Fruit fly (Drosophila melanogaster) whole organism, embryonic: Measurements from ENCODE around the gene Phae2.
A peak's percentile ranks its signal among the peaks of the same experiment; 100 is the strongest.

Source experiments
- B-H1 ChIP-seq: fragments of 200-800 bp; sonication (Bioruptor generic); IDR thresholded peaks from 3 replicates; pipeline ENCODE4 v1.3.6; 2022; ENCODE audit warnings: missing biosample characterization, missing genetic modification characterization
- CG11695 ChIP-seq: fragments of 200-800 bp; sonication (Bioruptor generic); IDR thresholded peaks from 3 replicates; pipeline ENCODE4 v1.3.6; 2022; ENCODE audit warnings: missing biosample characterization, missing genetic modification characterization
- CG1233 ChIP-seq: fragments of 200-800 bp; sonication (Bioruptor generic); optimal IDR thresholded peaks from 4 replicates; lab custom pipeline; 2018; ENCODE audit warnings: missing biosample characterization, mild to moderate bottlenecking, missing genetic modification characterization
- CG12659 ChIP-seq: fragments of 200-800 bp; sonication (Bioruptor generic); optimal IDR thresholded peaks from 3 replicates; lab custom pipeline; 2017; ENCODE audit warnings: mild to moderate bottlenecking, missing biosample characterization, missing genetic modification reagents, missing genetic modification characterization
- CG15011 ChIP-seq: fragments of 200-800 bp; sonication (Bioruptor generic); optimal IDR thresholded peaks from 3 replicates; lab custom pipeline; 2018; ENCODE audit warnings: missing biosample characterization, mild to moderate bottlenecking, missing genetic modification characterization
- CG15514 ChIP-seq: fragments of 200-800 bp; sonication (Bioruptor generic); optimal IDR thresholded peaks from 3 replicates; lab custom pipeline; 2017; ENCODE audit warnings: missing biosample characterization, missing genetic modification characterization, mild to moderate bottlenecking, moderate library complexity, missing genetic modification reagents
- CG15696 ChIP-seq: fragments of 200-800 bp; sonication (Bioruptor generic); optimal IDR thresholded peaks from 2 replicates; lab custom pipeline; 2019; ENCODE audit warnings: missing biosample characterization, mild to moderate bottlenecking, missing genetic modification characterization, moderate library complexity
- CG1647 ChIP-seq: fragments of 200-800 bp; sonication (Bioruptor generic); optimal IDR thresholded peaks from 3 replicates; lab custom pipeline; 2016; ENCODE audit warnings: missing biosample characterization, missing genetic modification characterization
- CG3281 ChIP-seq: fragments of 200-800 bp; sonication (Bioruptor generic); optimal IDR thresholded peaks from 3 replicates; lab custom pipeline; 2017; ENCODE audit warnings: missing biosample characterization, mild to moderate bottlenecking, missing genetic modification characterization
- CG4360 ChIP-seq: fragments of 200-800 bp; sonication (Bioruptor generic); IDR thresholded peaks from 2 replicates; pipeline ENCODE4 v1.3.6; 2022; ENCODE audit warnings: missing biosample characterization, missing genetic modification characterization
- CG4730 ChIP-seq: fragments of 200-800 bp; sonication (Bioruptor generic); IDR thresholded peaks from 2 replicates; pipeline ENCODE4 v1.3.6; 2022; ENCODE audit warnings: missing biosample characterization, missing genetic modification characterization
- CG4820 ChIP-seq: fragments of 200-800 bp; sonication (Bioruptor generic); optimal IDR thresholded peaks from 3 replicates; lab custom pipeline; 2016; ENCODE audit warnings: missing biosample characterization, missing genetic modification characterization
- CG6813 ChIP-seq: fragments of 200-800 bp; sonication (Bioruptor generic); optimal IDR thresholded peaks from 2 replicates; lab custom pipeline; 2017; ENCODE audit warnings: missing biosample characterization, missing genetic modification characterization, mild to moderate bottlenecking, moderate library complexity, missing genetic modification reagents
- CG8290 ChIP-seq, 3 experiments: fragments of 200-800 bp; sonication (Bioruptor generic); optimal IDR thresholded peaks; 2 replicates each; lab custom pipeline; 2016 to 2019; ENCODE audit warnings: missing biosample characterization in 3 of 3, missing genetic modification characterization in 3 of 3, mild to moderate bottlenecking in 2 of 3, moderate library complexity in 1 of 3
- CG9215 ChIP-seq: fragments of 200-800 bp; sonication (Bioruptor generic); IDR thresholded peaks from 2 replicates; pipeline ENCODE4 v1.3.6; 2022; ENCODE audit warnings: missing biosample characterization, missing genetic modification characterization
- Dek ChIP-seq: fragments of 200-800 bp; sonication (Bioruptor generic); optimal IDR thresholded peaks from 3 replicates; lab custom pipeline; 2019; ENCODE audit warnings: missing biosample characterization, mild to moderate bottlenecking, missing genetic modification characterization, moderate library complexity
- Elba2 ChIP-seq: fragments of 200-800 bp; sonication (Bioruptor generic); optimal IDR thresholded peaks from 3 replicates; lab custom pipeline; 2016; ENCODE audit warnings: missing biosample characterization, missing genetic modification characterization
- Fer2 ChIP-seq: fragments of 200-800 bp; sonication (Bioruptor generic); optimal IDR thresholded peaks from 2 replicates; lab custom pipeline; 2018; ENCODE audit warnings: missing biosample characterization, mild to moderate bottlenecking, missing genetic modification characterization, moderate library complexity
- MESR4 ChIP-seq: fragments of 200-800 bp; sonication (Bioruptor generic); optimal IDR thresholded peaks from 2 replicates; lab custom pipeline; 2018; ENCODE audit warnings: missing biosample characterization, mild to moderate bottlenecking, missing genetic modification characterization, moderate library complexity
- Max ChIP-seq: fragments of 200-800 bp; sonication (Bioruptor generic); optimal IDR thresholded peaks from 2 replicates; lab custom pipeline; 2016; ENCODE audit warnings: missing biosample characterization, mild to moderate bottlenecking, missing genetic modification characterization
- Meics ChIP-seq: fragments of 200-800 bp; sonication (Bioruptor generic); optimal IDR thresholded peaks from 2 replicates; lab custom pipeline; 2017; ENCODE audit warnings: missing biosample characterization, mild to moderate bottlenecking, missing genetic modification characterization
- NC2α ChIP-seq: fragments of 200-800 bp; sonication (Bioruptor generic); optimal IDR thresholded peaks from 2 replicates; lab custom pipeline; 2016; ENCODE audit warnings: missing biosample characterization, missing genetic modification characterization
- NFAT ChIP-seq: fragments of 200-800 bp; sonication (Bioruptor generic); IDR thresholded peaks from 2 replicates; pipeline ENCODE4 v1.3.6; 2022; ENCODE audit warnings: missing biosample characterization, missing genetic modification characterization
- Optix ChIP-seq: fragments of 200-800 bp; sonication (Bioruptor generic); IDR thresholded peaks from 3 replicates; pipeline ENCODE4 v1.3.6; 2022; ENCODE audit warnings: missing biosample characterization, missing genetic modification characterization
- Pdp1 ChIP-seq, 2 experiments: fragments of 200-800 bp; sonication (Bioruptor generic); optimal IDR thresholded peaks; 3 replicates each; lab custom pipeline; 2016; ENCODE audit warnings: missing biosample characterization in 2 of 2, missing genetic modification characterization in 2 of 2, mild to moderate bottlenecking in 1 of 2, moderate library complexity in 1 of 2
- Rx ChIP-seq: fragments of 200-800 bp; sonication (Bioruptor generic); IDR thresholded peaks from 2 replicates; pipeline ENCODE4 v1.3.6; 2022; ENCODE audit warnings: missing biosample characterization, missing genetic modification characterization
- al ChIP-seq: fragments of 200-800 bp; sonication (Bioruptor generic); IDR thresholded peaks from 2 replicates; pipeline ENCODE4 v1.3.6; 2022; ENCODE audit warnings: missing biosample characterization, missing genetic modification characterization
- ara ChIP-seq: fragments of 200-800 bp; sonication (Bioruptor generic); IDR thresholded peaks from 2 replicates; pipeline ENCODE4 v1.3.6; 2022; ENCODE audit warnings: missing biosample characterization, missing genetic modification characterization
- bigmax ChIP-seq: fragments of 200-800 bp; sonication (Bioruptor generic); optimal IDR thresholded peaks from 2 replicates; lab custom pipeline; 2018; ENCODE audit warnings: missing biosample characterization, mild to moderate bottlenecking, missing genetic modification characterization
- bowl ChIP-seq: fragments of 200-800 bp; sonication (Bioruptor generic); IDR thresholded peaks from 2 replicates; pipeline ENCODE4 v1.3.6; 2022; ENCODE audit warnings: missing biosample characterization, missing genetic modification characterization
- crc ChIP-seq: fragments of 200-800 bp; sonication (Bioruptor generic); optimal IDR thresholded peaks from 2 replicates; lab custom pipeline; 2016; ENCODE audit warnings: missing biosample characterization, missing genetic modification characterization
- en ChIP-seq: fragments of 200-800 bp; sonication (Bioruptor generic); optimal IDR thresholded peaks from 2 replicates; lab custom pipeline; 2016; ENCODE audit warnings: missing biosample characterization, missing genetic modification characterization
- eve ChIP-seq, 2 experiments: fragments of >200 bp; optimal IDR thresholded peaks; 2 replicates each; lab custom pipeline; 2017; ENCODE audit warnings: missing biosample characterization in 2 of 2, missing genetic modification characterization in 2 of 2
- exex ChIP-seq: fragments of 200-800 bp; sonication (Bioruptor generic); optimal IDR thresholded peaks from 4 replicates; lab custom pipeline; 2018; ENCODE audit warnings: missing biosample characterization, mild to moderate bottlenecking, missing genetic modification characterization, moderate library complexity
- fd64A ChIP-seq: fragments of 200-800 bp; sonication (Bioruptor generic); optimal IDR thresholded peaks from 3 replicates; lab custom pipeline; 2018; ENCODE audit warnings: missing biosample characterization, mild to moderate bottlenecking, missing genetic modification characterization
- ftz-f1 ChIP-seq: fragments of 200-800 bp; sonication (Bioruptor generic); optimal IDR thresholded peaks from 2 replicates; lab custom pipeline; 2016; ENCODE audit warnings: missing biosample characterization, missing genetic modification characterization
- gcm2 ChIP-seq: fragments of 200-800 bp; sonication (Bioruptor generic); optimal IDR thresholded peaks from 2 replicates; lab custom pipeline; 2016; ENCODE audit warnings: missing biosample characterization, missing genetic modification characterization
- insv ChIP-seq, 2 experiments: fragments of 200-800 bp; sonication (Bioruptor generic); optimal IDR thresholded peaks; 3 replicates each; lab custom pipeline; 2016 to 2018; ENCODE audit warnings: missing biosample characterization in 2 of 2, missing genetic modification characterization in 2 of 2
- lab ChIP-seq: fragments of 200-800 bp; sonication (Bioruptor generic); optimal IDR thresholded peaks from 3 replicates; lab custom pipeline; 2017; ENCODE audit warnings: missing biosample characterization, missing genetic modification characterization, mild to moderate bottlenecking, moderate library complexity, missing genetic modification reagents
- lilli ChIP-seq: fragments of 200-800 bp; sonication (Bioruptor generic); optimal IDR thresholded peaks from 3 replicates; lab custom pipeline; 2016; ENCODE audit warnings: missing biosample characterization, missing genetic modification characterization
- p53 ChIP-seq: fragments of 200-800 bp; sonication (Bioruptor generic); optimal IDR thresholded peaks from 2 replicates; lab custom pipeline; 2016; ENCODE audit warnings: missing biosample characterization, missing genetic modification characterization
- pb ChIP-seq: fragments of 200-800 bp; sonication (Bioruptor generic); optimal IDR thresholded peaks from 3 replicates; lab custom pipeline; 2016; ENCODE audit warnings: missing biosample characterization, missing genetic modification characterization
- pita ChIP-seq: fragments of 200-800 bp; sonication (Bioruptor generic); optimal IDR thresholded peaks from 2 replicates; lab custom pipeline; 2017; ENCODE audit warnings: missing biosample characterization, mild to moderate bottlenecking, missing genetic modification characterization
- sens ChIP-seq: fragments of 200-800 bp; sonication (Bioruptor generic); peaks from one replicate; lab custom pipeline; 2016; ENCODE audit warnings: missing biosample characterization, missing genetic modification characterization
- shn ChIP-seq: fragments of 200-800 bp; sonication (Bioruptor generic); optimal IDR thresholded peaks from 3 replicates; lab custom pipeline; 2016; ENCODE audit warnings: missing biosample characterization, missing genetic modification characterization
- slp2 ChIP-seq: fragments of 200-800 bp; sonication (Bioruptor generic); optimal IDR thresholded peaks from 2 replicates; lab custom pipeline; 2016; ENCODE audit warnings: missing biosample characterization, missing genetic modification characterization
- sr ChIP-seq: fragments of 200-800 bp; sonication (Bioruptor generic); IDR thresholded peaks from 3 replicates; pipeline ENCODE4 v1.3.6; 2022; ENCODE audit warnings: missing biosample characterization, missing genetic modification characterization
- trem ChIP-seq: fragments of 200-800 bp; optimal IDR thresholded peaks from 3 replicates; lab custom pipeline; 2019; ENCODE audit warnings: missing biosample characterization, mild to moderate bottlenecking, missing genetic modification characterization, moderate library complexity

Phae2 gene

dm6 chr2L:12103231-12104210 lies 7.4 kb upstream of the Phae2 start, which contains the start of the genes Patsas and ThrRS (continued):
- TF ChIP-seq shn (GFP tag; lab: Kevin White, UChicago) (peak; percentile 76), NFAT (peak; percentile 74), CG9215 (GFP tag; lab: Robert Waterston, UW) (peak; percentile 95), en (peak; percentile 48), CG11695 (GFP tag; lab: Robert Waterston, UW) (peak; percentile 77; the same call in 2 of the 3 replicates), slp2 (GFP tag; lab: Kevin White, UChicago) (peak; percentile 73), CG15514 (GFP tag; lab: Kevin White, UChicago) (peak; percentile 78), fd64A (GFP tag; lab: Kevin White, UChicago) (no peak), MESR4 (GFP tag; lab: Kevin White, UChicago) (peak; percentile 87), CG1647 (GFP tag; lab: Kevin White, UChicago) (peak; percentile 46), gcm2 (peak; percentile 6), Pdp1 (GFP tag; optimal IDR thresholded peaks at IDR 0.05; lab: Kevin White, UChicago) (peak; percentile 70 to 80), crc (GFP tag; lab: Kevin White, UChicago) (peak; percentile 43), CG15011 (GFP tag; lab: Kevin White, UChicago) (no peak), exex (tag; lab: Kevin White, UChicago) (no peak), lab (GFP tag; lab: Kevin White, UChicago) (peak; percentile 90), bowl (GFP tag; lab: Robert Waterston, UW) (peak; percentile 59; the same call in 1 of the 2 replicates), pb (GFP tag; lab: Kevin White, UChicago) (peak; percentile 47), p53 (GFP tag; lab: Kevin White, UChicago) (peak; percentile 42), ftz-f1 (GFP tag; lab: Kevin White, UChicago) (no peak), CG15696 (tag; lab: Kevin White, UChicago) (peak; percentile 85), Rx (GFP tag; lab: Robert Waterston, UW) (peak; percentile 67), CG4820 (GFP tag; lab: Kevin White, UChicago) (peak; percentile 84), Dek (tag; lab: Kevin White, UChicago) (peak; percentile 92), CG8290 (GFP tag; optimal IDR thresholded peaks at IDR 0.05; lab: Kevin White, UChicago) (peak; percentile 78), CG8290 (tag; optimal IDR thresholded peaks at IDR 0.05; lab: Kevin White, UChicago) (no peak), eve (GFP tag; optimal IDR thresholded peaks at IDR 0.05; lab: Kevin White, UChicago) (no peak), CG1233 (GFP tag; lab: Kevin White, UChicago) (peak; percentile 82), pita (no peak), CG6813 (GFP tag; lab: Kevin White, UChicago) (peak; percentile 62), Max (GFP tag; lab: Kevin White, UChicago) (peak; percentile 82), B-H1 (peak; percentile 71), trem (peak; percentile 73), Optix (GFP tag; lab: Robert Waterston, UW) (peak; percentile 53; the same call in 1 of the 3 replicates), sr (GFP tag; lab: Robert Waterston, UW) (no peak), CG4360 (GFP tag; lab: Robert Waterston, UW) (peak; percentile 90), Fer2 (tag; lab: Kevin White, UChicago) (peak; percentile 84), ara (GFP tag; lab: Robert Waterston, UW) (peak; percentile 78; the same call in 1 of the 2 replicates), Elba2 (GFP tag; lab: Kevin White, UChicago) (peak; percentile 63), Meics (GFP tag; lab: Kevin White, UChicago) (peak; percentile 87), sens (GFP tag; lab: Kevin White, UChicago) (peak; percentile 96), NC2α (no peak), CG12659 (GFP tag; lab: Kevin White, UChicago) (peak; percentile 93), bigmax (no peak), CG3281 (peak; percentile 84), insv (GFP tag; optimal IDR thresholded peaks at IDR 0.05; lab: Kevin White, UChicago) (peak in 1 of 2 experiments; percentile 30), al (GFP tag; lab: Robert Waterston, UW) (peak; percentile 87), CG4730 (peak; percentile 81), lilli (GFP tag; lab: Kevin White, UChicago) (peak; percentile 82)
